Fruit fly (Drosophila melanogaster): Measurements from ENCODE around the gene Sk2.

The Sk2 gene

DNA sequence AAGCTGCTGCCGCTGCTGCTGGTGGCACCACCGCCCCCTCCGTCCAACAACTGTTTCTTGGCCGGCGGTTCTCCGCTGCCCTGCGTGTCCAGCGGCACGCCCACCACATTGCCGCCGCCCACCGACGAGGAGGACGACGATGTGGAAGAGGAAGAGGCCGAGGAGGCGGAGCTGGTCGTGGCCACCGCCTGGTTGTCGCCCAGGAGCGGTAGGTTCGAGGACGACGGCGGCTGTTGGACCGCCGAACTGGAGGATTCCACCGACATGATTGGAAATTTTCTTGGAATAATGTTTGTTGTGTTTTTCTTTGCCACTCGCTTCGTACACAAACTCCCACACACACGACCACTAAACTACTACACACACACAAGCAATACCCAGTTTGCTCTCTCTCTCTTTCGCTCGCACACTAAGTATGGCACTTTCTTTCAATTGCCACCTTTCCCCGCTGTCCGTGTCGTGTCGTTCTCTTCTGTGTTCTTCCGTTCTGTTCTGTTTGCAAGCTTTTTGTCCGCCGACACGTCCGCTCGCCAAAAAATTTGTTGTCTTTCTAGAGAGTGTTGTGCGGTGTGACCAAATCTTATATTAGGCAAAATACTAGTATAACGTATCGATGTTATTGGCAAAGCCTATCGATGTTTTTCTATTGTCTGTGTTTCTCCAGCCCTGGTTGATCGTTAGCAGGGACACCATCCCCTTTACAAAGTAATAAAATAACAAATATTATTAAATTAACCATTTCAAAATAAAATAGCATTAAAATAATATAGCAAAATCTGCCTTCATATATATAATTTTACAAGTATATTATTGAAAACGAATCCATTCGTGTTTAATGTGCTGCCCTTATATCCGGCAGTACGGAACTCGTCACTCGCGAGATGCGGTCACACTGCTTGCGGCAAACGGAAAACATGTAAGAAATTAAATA, 23.7 kb downstream of the Sk2 start, which contains the start of the genes CG32486 and PAN3:
CG32486 (minus strand) TSS at position 566 of the 931 bp plus-strand sequence.
PAN3 (plus strand) TSS at position 860 of the 931 bp plus-strand sequence.
- no peak for TF ChIP-seq dac (GFP tag; optimal IDR thresholded peaks at IDR 0.05)
- peak; percentile 96 for TF ChIP-seq dsx (GFP tag; optimal IDR thresholded peaks at IDR 0.05; ENCODE audit: poor library complexity, severe bottlenecking)
- peak; percentile 61 for TF ChIP-seq Lpt (GFP tag; optimal IDR thresholded peaks at IDR 0.05)
- peak; percentile 54 for TF ChIP-seq CG16779 (tag; optimal IDR thresholded peaks at IDR 0.05)
- TF ChIP-seq CG6854 (GFP tag; optimal IDR thresholded peaks at IDR 0.05), result peak; percentile 56
- TF ChIP-seq CG32006 (GFP tag; optimal IDR thresholded peaks at IDR 0.05), result no peak
- TF ChIP-seq Gug (GFP tag; IDR thresholded peaks at IDR 0.05), result no peak
- TF ChIP-seq ss (GFP tag; optimal IDR thresholded peaks at IDR 0.05), result peak; percentile 43 to 65
- no peak for TF ChIP-seq cyc (GFP tag; optimal IDR thresholded peaks at IDR 0.05)
- no peak for TF ChIP-seq Hr38 (GFP tag; optimal IDR thresholded peaks at IDR 0.05)
- TF ChIP-seq CG11762 (GFP tag; optimal IDR thresholded peaks at IDR 0.05; ENCODE audit: insufficient read depth), result no peak
- TF ChIP-seq CG34406 (GFP tag; optimal IDR thresholded peaks at IDR 0.05), result no peak
- TF ChIP-seq vri (GFP tag; optimal IDR thresholded peaks at IDR 0.05), result peak; percentile 82
- TF ChIP-seq Met (GFP tag; optimal IDR thresholded peaks at IDR 0.05), result peak; percentile 6
- no peak for TF ChIP-seq Sox15 (GFP tag; optimal IDR thresholded peaks at IDR 0.05)
- TF ChIP-seq CG8119 (GFP tag; IDR thresholded peaks at IDR 0.05), result peak; percentile 32; the same call in 1 of the 3 replicates
- TF ChIP-seq CG7368 (GFP tag; optimal IDR thresholded peaks at IDR 0.05), result peak; percentile 1
- peak; percentile 38 for TF ChIP-seq esn (GFP tag; optimal IDR thresholded peaks at IDR 0.05)
- TF ChIP-seq Hr4 (GFP tag; optimal IDR thresholded peaks at IDR 0.05), result no peak
- TF ChIP-seq Sox14 (GFP tag; optimal IDR thresholded peaks at IDR 0.05), result peak; percentile 60
- TF ChIP-seq CG6792 (GFP tag; optimal IDR thresholded peaks at IDR 0.05), result no peak
- no peak for TF ChIP-seq CG31627 (GFP tag; optimal IDR thresholded peaks at IDR 0.05)
- TF ChIP-seq CG4318 (GFP tag; optimal IDR thresholded peaks at IDR 0.05), result no peak
- TF ChIP-seq fkh (GFP tag; optimal IDR thresholded peaks at IDR 0.05), result peak; percentile 68
- peak; percentile 41 for TF ChIP-seq Eip75B (GFP tag; optimal IDR thresholded peaks at IDR 0.05)
- TF ChIP-seq CG1621 (tag; optimal IDR thresholded peaks at IDR 0.05), result peak; percentile 99
- no peak for TF ChIP-seq spab (GFP tag; optimal IDR thresholded peaks at IDR 0.05)
- peak; percentile 73 for TF ChIP-seq svp (GFP tag)
- TF ChIP-seq fd85E (GFP tag; optimal IDR thresholded peaks at IDR 0.05), result peak; percentile 52
- no peak for TF ChIP-seq pdm3 (GFP tag; optimal IDR thresholded peaks at IDR 0.05)
- no peak for TF ChIP-seq Blimp-1 (GFP tag; optimal IDR thresholded peaks at IDR 0.05)
- TF ChIP-seq Sox102F (GFP tag; optimal IDR thresholded peaks at IDR 0.05), result no peak
- TF ChIP-seq Eip78C (GFP tag), result peak; percentile 78
- TF ChIP-seq CG15336 (GFP tag; IDR thresholded peaks at IDR 0.05), result peak; percentile 64; the same call in 1 of the 2 replicates
- no peak for TF ChIP-seq OdsH (GFP tag; optimal IDR thresholded peaks at IDR 0.05)
- TF ChIP-seq acj6 (GFP tag; optimal IDR thresholded peaks at IDR 0.05), result no peak
- peak; percentile 21 for TF ChIP-seq Smox (GFP tag; optimal IDR thresholded peaks at IDR 0.05)
- TF ChIP-seq CG10669 (GFP tag; optimal IDR thresholded peaks at IDR 0.05), result no peak
- no peak for TF ChIP-seq CG11294 (GFP tag; IDR thresholded peaks at IDR 0.05)
- no peak for TF ChIP-seq Ets21C (GFP tag; optimal IDR thresholded peaks at IDR 0.05)
- TF ChIP-seq Eip93F (GFP tag; optimal IDR thresholded peaks at IDR 0.05), result no peak
- TF ChIP-seq CG6163 (GFP tag; IDR thresholded peaks at IDR 0.05), result peak; percentile 81
- peak; percentile 11 for TF ChIP-seq topi (GFP tag; optimal IDR thresholded peaks at IDR 0.05)
- TF ChIP-seq CG8632 (GFP tag; optimal IDR thresholded peaks at IDR 0.05), result no peak
- TF ChIP-seq CG8319 (GFP tag; optimal IDR thresholded peaks at IDR 0.05), result no peak
- TF ChIP-seq CG3919 (GFP tag; optimal IDR thresholded peaks at IDR 0.05), result peak; percentile 54
- no peak for TF ChIP-seq lz (GFP tag; optimal IDR thresholded peaks at IDR 0.05)
- peak; percentile 16 for TF ChIP-seq Ets96B (tag; optimal IDR thresholded peaks at IDR 0.05)
- TF ChIP-seq achi (GFP tag; optimal IDR thresholded peaks at IDR 0.05), result no peak
- no peak for TF ChIP-seq fd59A (GFP tag; optimal IDR thresholded peaks at IDR 0.05)
